Worm (Caenorhabditis elegans): ENCODE results near the gene Y43F8B.10.

- TF ChIP-seq dpff-1 (tag; optimal IDR thresholded peaks at IDR 0.05) (no peak), snpc-4 (GFP tag; optimal IDR thresholded peaks at IDR 0.05) (no peak), snpc-4 (tag; optimal IDR thresholded peaks at IDR 0.05) (no peak), hlh-12 (tag; optimal IDR thresholded peaks at IDR 0.05) (no peak)
These were observed 38.1 kb downstream of the Y43F8B.10 start, which contains the start of gene Y43F8B.19 for ce11 chrV:19512260-19512947.
